Fruit fly (Drosophila melanogaster): Measurements from ENCODE around the gene Pgd.

DNA sequence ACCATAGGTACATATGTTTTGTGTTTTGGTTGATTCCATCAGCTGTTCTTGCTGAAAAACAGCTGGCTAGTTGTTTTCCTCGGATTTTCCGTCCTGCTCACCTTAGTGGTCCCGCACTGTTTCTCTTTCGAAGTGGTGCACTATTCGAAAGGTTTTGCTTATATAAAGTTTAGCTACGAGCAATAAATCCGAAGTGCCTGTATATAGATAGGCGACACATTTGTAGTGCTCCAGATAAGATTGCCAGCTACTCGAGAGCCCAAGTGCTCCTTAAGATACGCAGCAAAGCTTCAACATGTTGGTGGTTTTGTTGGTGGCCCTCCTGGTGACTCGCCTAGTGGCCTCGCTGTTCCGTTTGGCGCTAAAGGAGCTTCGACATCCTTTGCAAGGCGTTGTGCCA lies 33.9 kb downstream of the Pgd start, which contains the start of gene Cyp4ae1:
- no peak for TF ChIP-seq eg (GFP tag; IDR thresholded peaks at IDR 0.05)
- TF ChIP-seq Met (GFP tag; optimal IDR thresholded peaks at IDR 0.05) = no peak
- TF ChIP-seq net (GFP tag; optimal IDR thresholded peaks at IDR 0.05) = no peak
- TF ChIP-seq CG7368 (GFP tag; optimal IDR thresholded peaks at IDR 0.05) = no peak
- no peak for TF ChIP-seq Lpt (GFP tag; optimal IDR thresholded peaks at IDR 0.05)
- TF ChIP-seq dac (GFP tag; optimal IDR thresholded peaks at IDR 0.05) = no peak
